Worm (Caenorhabditis elegans) whole organism, late embryonic: Measurements from ENCODE around the gene Y66A7A.9.

Source experiments
- C08G9.2 ChIP-seq: sonication (generic microtip); optimal IDR thresholded peaks from 2 replicates; lab custom pipeline; 2016; ENCODE audit warnings: mild to moderate bottlenecking, missing genetic modification characterization, moderate library complexity, missing compliant biosample characterization
- F13H6.1 ChIP-seq: sonication (generic microtip); optimal IDR thresholded peaks from 2 replicates; lab custom pipeline; 2016; ENCODE audit warnings: missing genetic modification characterization, missing compliant biosample characterization
- K02D7.2 ChIP-seq: sonication (generic microtip); optimal IDR thresholded peaks from 2 replicates; lab custom pipeline; 2017; ENCODE audit warnings: mild to moderate bottlenecking, missing genetic modification characterization, missing compliant biosample characterization
- ahr-1 ChIP-seq: sonication (generic microtip); optimal IDR thresholded peaks from 2 replicates; lab custom pipeline; 2016; ENCODE audit warnings: missing genetic modification characterization, missing compliant biosample characterization
- ceh-18 ChIP-seq: sonication (generic microtip); optimal IDR thresholded peaks from 2 replicates; lab custom pipeline; 2016; ENCODE audit warnings: missing genetic modification characterization, missing compliant biosample characterization
- ceh-19 ChIP-seq: fragments of 200-800 bp; sonication (Bioruptor generic); optimal IDR thresholded peaks from 2 replicates; lab custom pipeline; 2018; ENCODE audit warnings: mild to moderate bottlenecking, missing genetic modification characterization, missing compliant biosample characterization
- ceh-22 ChIP-seq: sonication (generic microtip); optimal IDR thresholded peaks from 2 replicates; lab custom pipeline; 2017; ENCODE audit warnings: missing biosample characterization, missing genetic modification characterization
- ceh-24 ChIP-seq: sonication (generic microtip); optimal IDR thresholded peaks from 2 replicates; lab custom pipeline; 2016; ENCODE audit warnings: mild to moderate bottlenecking, missing genetic modification characterization, missing compliant biosample characterization
- ceh-30 ChIP-seq: fragments of 150-350 bp; optimal IDR thresholded peaks from 2 replicates; lab custom pipeline; 2014; ENCODE audit warnings: missing biosample characterization, missing genetic modification characterization
- ceh-34 ChIP-seq: sonication (generic microtip); optimal IDR thresholded peaks from 2 replicates; lab custom pipeline; 2016; ENCODE audit warnings: mild to moderate bottlenecking, missing genetic modification characterization, missing compliant biosample characterization
- ceh-45 ChIP-seq: fragments of 200-800 bp; sonication (Bioruptor generic); IDR thresholded peaks from 2 replicates; pipeline ENCODE4 v1.3.6; 2022; ENCODE audit warnings: missing genetic modification reagents, missing genetic modification characterization, missing compliant biosample characterization
- ceh-48 ChIP-seq: sonication (generic microtip); optimal IDR thresholded peaks from 2 replicates; lab custom pipeline; 2016; ENCODE audit warnings: missing genetic modification characterization, inconsistent platforms, missing compliant biosample characterization
- ceh-9 ChIP-seq: sonication (generic microtip); optimal IDR thresholded peaks from 2 replicates; lab custom pipeline; 2016; ENCODE audit warnings: mild to moderate bottlenecking, missing genetic modification characterization, inconsistent platforms, missing compliant biosample characterization
- che-1 ChIP-seq: sonication (generic microtip); optimal IDR thresholded peaks from 2 replicates; lab custom pipeline; 2016; ENCODE audit warnings: mild to moderate bottlenecking, missing genetic modification characterization, missing compliant biosample characterization
- ets-4 ChIP-seq: sonication (generic microtip); optimal IDR thresholded peaks from 2 replicates; lab custom pipeline; 2016; ENCODE audit warnings: missing genetic modification characterization, missing compliant biosample characterization
- fax-1 ChIP-seq: sonication (generic microtip); optimal IDR thresholded peaks from 2 replicates; lab custom pipeline; 2016; ENCODE audit warnings: missing genotype, missing genetic modification characterization, missing compliant biosample characterization
- fkh-10 ChIP-seq: fragments of 150-350 bp; optimal IDR thresholded peaks from 2 replicates; lab custom pipeline; 2014; ENCODE audit warnings: missing biosample characterization, missing genetic modification reagents, missing genetic modification characterization
- hlh-13 ChIP-seq: fragments of 200-800 bp; sonication (Bioruptor generic); optimal IDR thresholded peaks from 2 replicates; lab custom pipeline; 2018; ENCODE audit warnings: mild to moderate bottlenecking, missing genetic modification characterization, missing compliant biosample characterization
- hlh-15 ChIP-seq: sonication (generic microtip); optimal IDR thresholded peaks from 2 replicates; lab custom pipeline; 2016; ENCODE audit warnings: missing genetic modification characterization, missing compliant biosample characterization
- hlh-6 ChIP-seq: sonication (generic microtip); optimal IDR thresholded peaks from 2 replicates; lab custom pipeline; 2016; ENCODE audit warnings: missing genotype, missing genetic modification characterization, missing compliant biosample characterization
- lim-6 ChIP-seq: sonication (generic microtip); optimal IDR thresholded peaks from 2 replicates; lab custom pipeline; 2016; ENCODE audit warnings: missing genetic modification characterization, missing compliant biosample characterization
- madf-2 ChIP-seq: sonication (generic microtip); optimal IDR thresholded peaks from 2 replicates; lab custom pipeline; 2017; ENCODE audit warnings: missing genetic modification characterization, missing compliant biosample characterization
- mec-3 ChIP-seq: sonication (generic microtip); optimal IDR thresholded peaks from 2 replicates; lab custom pipeline; 2016; ENCODE audit warnings: borderline replicate concordance, missing genetic modification characterization, missing compliant biosample characterization
- nfya-1 ChIP-seq: sonication (generic microtip); optimal IDR thresholded peaks from 2 replicates; lab custom pipeline; 2017; ENCODE audit warnings: missing genetic modification characterization, mild to moderate bottlenecking, missing compliant biosample characterization, antibody characterized with exemption, moderate library complexity
- nhr-232 ChIP-seq: sonication (generic microtip); optimal IDR thresholded peaks from 2 replicates; lab custom pipeline; 2016; ENCODE audit warnings: missing genetic modification characterization, missing compliant biosample characterization
- npax-4 ChIP-seq: sonication (generic microtip); optimal IDR thresholded peaks from 2 replicates; lab custom pipeline; 2016; ENCODE audit warnings: missing genetic modification characterization, missing compliant biosample characterization
- odd-2 ChIP-seq: sonication (generic microtip); optimal IDR thresholded peaks from 2 replicates; lab custom pipeline; 2017; ENCODE audit warnings: antibody characterized with exemption, mild to moderate bottlenecking, missing genetic modification characterization, missing compliant biosample characterization
- pat-9 ChIP-seq: fragments of 200-800 bp; sonication (Bioruptor generic); optimal IDR thresholded peaks from 2 replicates; lab custom pipeline; 2018; ENCODE audit warnings: mild to moderate bottlenecking, missing genetic modification characterization, moderate library complexity, missing compliant biosample characterization
- pax-1 ChIP-seq: fragments of 150-350 bp; optimal IDR thresholded peaks from 2 replicates; lab custom pipeline; 2014; ENCODE audit warnings: missing biosample characterization, missing genetic modification characterization
- pha-2 ChIP-seq: sonication (generic microtip); optimal IDR thresholded peaks from 2 replicates; lab custom pipeline; 2017; ENCODE audit warnings: mild to moderate bottlenecking, missing genetic modification characterization, missing compliant biosample characterization
- pqm-1 ChIP-seq: sonication (generic microtip); optimal IDR thresholded peaks from 2 replicates; lab custom pipeline; 2016; ENCODE audit warnings: missing genetic modification characterization, missing compliant biosample characterization
- ref-2 ChIP-seq: sonication (generic microtip); optimal IDR thresholded peaks from 2 replicates; lab custom pipeline; 2016; ENCODE audit warnings: missing genetic modification characterization, missing compliant biosample characterization
- syd-9 ChIP-seq: sonication (generic microtip); optimal IDR thresholded peaks from 2 replicates; lab custom pipeline; 2016; ENCODE audit warnings: mild to moderate bottlenecking, missing genetic modification characterization, moderate library complexity, missing compliant biosample characterization
- tbx-2 ChIP-seq: sonication (generic microtip); optimal IDR thresholded peaks from 2 replicates; lab custom pipeline; 2016; ENCODE audit warnings: missing genetic modification characterization, missing compliant biosample characterization
- tbx-7 ChIP-seq: sonication (generic microtip); optimal IDR thresholded peaks from 2 replicates; lab custom pipeline; 2016; ENCODE audit warnings: missing genotype, missing genetic modification characterization, missing compliant biosample characterization
- ttx-3 ChIP-seq: sonication (generic microtip); optimal IDR thresholded peaks from 2 replicates; lab custom pipeline; 2016; ENCODE audit warnings: missing genetic modification reagents, missing genetic modification characterization, missing compliant biosample characterization
- unc-86 ChIP-seq: sonication (generic microtip); optimal IDR thresholded peaks from 2 replicates; lab custom pipeline; 2016; ENCODE audit warnings: missing genetic modification characterization, missing compliant biosample characterization
- ztf-16 ChIP-seq: sonication (generic microtip); optimal IDR thresholded peaks from 2 replicates; lab custom pipeline; 2017; ENCODE audit warnings: missing genetic modification characterization, missing compliant biosample characterization

Y66A7A.9 gene

DNA sequence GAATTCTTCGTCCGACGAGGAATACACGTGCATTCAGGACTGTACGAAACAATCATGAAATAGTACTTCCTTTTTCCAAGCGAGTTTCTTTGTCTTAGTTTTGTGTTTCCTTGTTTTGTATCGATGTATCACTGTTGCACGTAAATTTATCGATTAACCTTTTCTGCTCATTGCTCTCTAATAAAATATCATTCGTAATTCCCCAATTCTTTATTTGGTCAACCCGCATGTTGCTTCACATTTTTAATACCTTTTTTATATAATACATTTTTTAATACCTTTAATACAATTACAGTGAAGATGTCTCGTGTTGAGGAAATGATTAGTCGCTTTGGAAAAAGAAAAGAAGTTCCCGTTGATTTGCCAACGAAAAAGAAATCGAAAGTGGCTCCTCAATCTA lies 4.4 kb downstream of the Y66A7A.9 start, which contains the start of gene Y66D12A.1:
Gene Y66D12A.1 (plus strand): TSS at position 301 of the 400 bp plus-strand sequence.
- TF ChIP-seq hlh-15 (tag; lab: Kevin White, UChicago) (no peak), ceh-18 (tag; lab: Kevin White, UChicago) (no peak), hlh-13 (GFP tag; lab: Kevin White, UChicago) (no peak), pat-9 (no peak), unc-86 (tag; lab: Kevin White, UChicago) (no peak), syd-9 (tag; lab: Kevin White, UChicago) (no peak), lim-6 (tag; lab: Kevin White, UChicago) (no peak), ceh-24 (tag; lab: Kevin White, UChicago) (no peak), ceh-30 (no peak), nfya-1 (tag; lab: Kevin White, UChicago) (no peak), ztf-16 (tag; lab: Kevin White, UChicago) (no peak), ahr-1 (no peak), ceh-34 (no peak), tbx-7 (tag; lab: Kevin White, UChicago) (no peak), ttx-3 (no peak)

DNA sequence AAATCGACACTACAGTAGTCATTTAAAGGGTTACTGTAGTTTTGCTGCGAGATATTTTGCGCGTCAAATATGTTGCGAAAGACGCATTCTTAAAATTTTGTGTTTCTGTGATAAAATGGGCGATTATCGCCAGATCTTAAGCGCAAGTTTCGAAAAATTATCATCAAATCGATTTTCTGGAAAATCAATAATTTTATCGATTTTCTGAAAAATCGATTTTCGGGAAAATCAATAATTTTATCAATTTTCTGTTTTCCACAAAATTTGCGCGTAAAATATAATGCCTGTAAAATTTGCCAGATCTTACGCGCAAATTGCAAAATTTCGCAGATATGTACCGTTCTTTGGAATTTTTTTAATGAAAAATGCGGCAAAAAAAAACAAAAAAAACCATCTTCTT lies 20.2 kb downstream of the Y66A7A.9 start:
- TF ChIP-seq F13H6.1 (tag; lab: Kevin White, UChicago) (no peak), ceh-48 (tag; lab: Kevin White, UChicago) (peak; percentile 13), pha-2 (no peak), C08G9.2 (tag; lab: Kevin White, UChicago) (no peak), fax-1 (tag; lab: Kevin White, UChicago) (no peak), nfya-1 (tag; lab: Kevin White, UChicago) (no peak)

DNA sequence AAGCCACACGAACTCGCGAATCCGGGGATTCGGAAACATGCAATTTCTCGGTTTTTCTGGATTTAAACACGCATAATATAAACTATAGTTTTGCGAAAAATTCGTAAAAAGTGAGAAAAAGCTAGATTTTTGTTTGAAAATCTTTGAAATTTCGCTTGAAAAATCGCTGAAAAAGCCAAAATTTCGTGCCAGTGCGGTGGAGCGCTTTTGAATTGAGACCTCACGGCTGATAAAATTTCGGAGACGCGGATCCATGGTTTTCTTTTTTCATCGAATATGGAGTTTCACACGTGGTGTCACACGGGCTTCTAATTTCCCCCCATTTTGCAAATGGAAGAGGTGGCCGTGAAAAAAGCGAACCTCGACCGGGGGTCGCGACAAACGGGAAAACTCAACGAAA lies 22.0 kb downstream of the Y66A7A.9 start:
- TF ChIP-seq K02D7.2 (tag; lab: Kevin White, UChicago), result no peak
- TF ChIP-seq ceh-22 (tag; lab: Kevin White, UChicago), result no peak
- TF ChIP-seq fkh-10 (GFP tag; lab: Kevin White, UChicago), result no peak
- no peak for TF ChIP-seq ztf-16 (tag; lab: Kevin White, UChicago)
- no peak for TF ChIP-seq che-1 (tag; lab: Kevin White, UChicago)
- TF ChIP-seq ttx-3, result no peak
- no peak for TF ChIP-seq npax-4 (tag; lab: Kevin White, UChicago)

DNA sequence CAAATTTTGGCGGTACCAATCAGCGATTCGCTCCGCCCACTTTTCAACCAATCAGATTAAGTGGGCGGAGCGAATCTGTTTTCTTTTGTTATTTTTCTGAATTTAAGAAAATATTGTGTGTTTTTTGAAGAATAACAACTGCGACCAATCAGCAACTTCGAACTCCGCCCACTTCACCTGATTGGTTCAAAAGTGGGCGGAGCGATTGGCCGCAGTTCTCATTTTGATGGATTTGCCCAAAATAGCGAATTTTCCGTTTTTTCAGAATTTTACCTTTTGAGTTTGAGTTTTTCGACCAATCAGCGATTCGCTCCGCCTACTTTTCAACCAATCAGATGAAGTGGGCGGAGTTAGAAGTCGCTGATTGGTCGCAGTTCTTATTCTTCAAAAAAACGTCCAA lies 23.0 kb downstream of the Y66A7A.9 start:
- no peak for TF ChIP-seq hlh-6 (tag; lab: Kevin White, UChicago)
- TF ChIP-seq nfya-1 (tag; lab: Kevin White, UChicago), result peak; percentile 63
- no peak for TF ChIP-seq ceh-19 (GFP tag; lab: Kevin White, UChicago)
- TF ChIP-seq fax-1 (tag; lab: Kevin White, UChicago), result no peak
- TF ChIP-seq, all 69 proteins: peak for 1

DNA sequence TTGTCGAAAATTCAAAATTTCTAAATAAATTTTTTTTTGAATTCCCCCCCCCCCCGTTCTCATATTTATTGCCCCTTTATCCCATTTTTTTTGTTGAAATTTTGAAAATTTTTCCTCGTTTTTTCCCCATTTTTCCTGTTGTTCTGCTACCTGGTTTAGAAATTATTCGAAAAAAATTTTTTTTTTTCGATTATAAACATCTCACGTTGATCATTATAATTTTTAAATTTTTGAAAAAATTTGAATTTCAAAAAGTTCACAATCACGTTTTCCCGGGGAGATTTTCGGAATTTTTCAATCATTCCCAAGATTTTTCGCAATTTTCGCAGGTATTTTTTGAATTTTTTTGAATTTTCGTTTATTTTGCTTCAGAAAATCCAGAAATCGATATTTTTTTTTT lies 23.4 kb downstream of the Y66A7A.9 start, which contains the start of gene Y66D12A.3:
Gene Y66D12A.3 (plus strand): TSS at position 301 of the 400 bp plus-strand sequence.
- no peak for TF ChIP-seq ets-4
- no peak for TF ChIP-seq ceh-9 (tag; lab: Kevin White, UChicago)
- TF ChIP-seq nhr-232 (tag; lab: Kevin White, UChicago), result no peak

DNA sequence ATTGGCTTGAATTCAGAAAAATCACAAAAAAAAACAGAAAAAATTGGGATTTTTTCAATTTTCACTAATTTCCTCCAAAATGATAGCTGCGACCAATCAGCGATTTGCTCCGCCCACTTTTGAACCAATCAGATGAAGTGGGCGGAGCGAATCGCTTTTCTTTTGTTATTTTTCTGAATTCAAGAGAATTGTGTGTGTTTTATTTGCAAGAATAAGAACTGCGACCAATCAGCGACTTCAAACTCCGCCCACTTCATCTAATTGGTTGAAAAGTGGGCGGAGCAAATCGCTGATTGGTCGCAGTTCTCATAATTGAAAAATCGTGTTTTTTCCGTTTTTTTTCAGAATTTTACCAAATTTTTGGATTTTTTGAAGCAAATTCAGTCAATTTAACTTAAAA lies 29.7 kb downstream of the Y66A7A.9 start:
- TF ChIP-seq tbx-2 (tag; lab: Kevin White, UChicago) (no peak), nfya-1 (tag; lab: Kevin White, UChicago) (peak; percentile 86), ceh-48 (tag; lab: Kevin White, UChicago) (no peak)

DNA sequence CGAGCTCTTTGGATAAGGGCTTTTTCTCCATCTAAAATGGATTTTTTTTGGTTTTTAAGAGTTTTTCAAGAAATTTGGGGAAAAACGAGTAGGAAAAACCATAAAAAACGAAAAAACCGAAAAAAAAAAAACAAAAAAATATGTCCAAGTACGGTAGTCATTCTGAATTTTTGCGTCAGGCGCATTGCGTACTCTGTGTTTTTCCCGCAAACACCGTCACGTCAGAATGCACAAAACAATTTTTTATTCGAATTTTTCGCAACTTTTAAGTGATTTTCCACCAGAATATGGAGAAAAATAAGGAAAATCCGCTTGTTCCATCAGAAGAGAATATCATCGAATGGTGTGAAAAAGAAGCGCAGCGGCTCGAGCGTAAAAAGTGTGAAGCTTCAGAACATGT lies 30.9 kb downstream of the Y66A7A.9 start, which contains the start of the genes Y66D12A.6 and ceh-92:
Gene Y66D12A.6 (minus strand): TSS at position 31 of the 400 bp plus-strand sequence.
Gene ceh-92 (plus strand): TSS at position 229 of the 400 bp plus-strand sequence.
- no peak for TF ChIP-seq ceh-30
- TF ChIP-seq ceh-45, result no peak
- no peak for TF ChIP-seq ref-2
- TF ChIP-seq ceh-24 (tag; lab: Kevin White, UChicago), result no peak
- TF ChIP-seq pqm-1 (tag; lab: Kevin White, UChicago), result no peak
- no peak for TF ChIP-seq ceh-34
- TF ChIP-seq ceh-22 (tag; lab: Kevin White, UChicago), result no peak
- TF ChIP-seq pax-1 (tag; lab: Kevin White, UChicago), result no peak
- no peak for TF ChIP-seq madf-2 (tag; lab: Kevin White, UChicago)
- TF ChIP-seq mec-3, result no peak
- TF ChIP-seq nhr-232 (tag; lab: Kevin White, UChicago), result no peak
- TF ChIP-seq odd-2 (tag; lab: Kevin White, UChicago), result no peak
- no peak for TF ChIP-seq lim-6 (tag; lab: Kevin White, UChicago)
